Worm (Caenorhabditis elegans): ENCODE measurements around the gene C18A11.2.

Gene C18A11.2

DNA sequence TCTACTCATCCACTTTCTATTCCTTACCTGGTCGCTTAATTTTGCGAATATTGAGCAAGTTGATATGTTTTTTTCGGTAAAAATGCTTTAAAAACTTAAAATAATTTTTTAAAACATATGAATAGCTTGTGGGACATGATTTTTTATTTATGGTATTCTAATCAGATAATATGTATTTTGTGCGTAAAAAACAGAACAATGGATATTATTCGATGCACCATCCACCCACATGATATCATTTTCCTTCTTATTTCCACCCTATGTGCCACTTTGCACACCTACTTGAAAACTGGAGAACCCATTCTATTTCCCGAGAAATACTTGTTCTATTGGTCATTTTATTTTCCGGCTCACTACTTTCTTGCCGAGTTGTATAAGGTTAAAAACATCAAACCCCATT is at the start of gene C18A11.2:
Gene C18A11.2, plus strand, starts transcription at position 301 of the 400 bp plus-strand sequence.
- TF ChIP-seq mdt-29 (GFP tag; IDR thresholded peaks at IDR 0.05) (no peak), dve-1 (tag; optimal IDR thresholded peaks at IDR 0.05; ENCODE audit: insufficient read depth) (no peak), tra-1 (GFP tag; IDR thresholded peaks at IDR 0.05) (no peak), cey-2 (tag; optimal IDR thresholded peaks at IDR 0.05; ENCODE audit: borderline replicate concordance, insufficient read depth) (no peak), mdl-1 (tag; optimal IDR thresholded peaks at IDR 0.05) (no peak), ztf-11 (tag; optimal IDR thresholded peaks at IDR 0.05) (no peak), lin-1 (GFP tag; IDR thresholded peaks at IDR 0.05) (no peak), ctbp-1 (GFP tag; IDR thresholded peaks at IDR 0.05) (no peak), sdz-12 (GFP tag; optimal IDR thresholded peaks at IDR 0.05) (no peak), nhr-28 (tag; optimal IDR thresholded peaks at IDR 0.05) (no peak), ceh-28 (tag; optimal IDR thresholded peaks at IDR 0.05) (no peak), nhr-6 (tag; optimal IDR thresholded peaks at IDR 0.05) (no peak), Y75B8A.6 (GFP tag; IDR thresholded peaks at IDR 0.05) (no peak)

DNA sequence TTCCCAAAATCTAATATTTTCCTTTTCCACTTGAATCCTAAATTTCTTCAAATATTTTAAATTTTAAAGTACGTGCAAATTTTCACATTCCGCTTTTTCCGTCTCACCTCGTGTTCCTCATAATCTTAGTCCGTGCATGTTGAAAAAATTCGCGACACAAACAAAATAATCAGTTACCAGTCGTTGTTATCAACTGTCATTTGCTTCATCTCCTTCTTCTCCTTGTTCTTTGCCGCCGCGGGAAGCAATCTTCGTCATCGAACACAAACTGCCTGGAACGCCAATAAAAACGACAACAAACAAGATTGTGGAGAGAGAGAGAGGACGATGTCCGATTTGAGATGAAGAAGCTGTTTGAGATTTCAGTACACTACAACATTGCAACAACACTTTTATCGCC is 49.6 kb upstream of the C18A11.2 start, which contains the start of gene C34D10.5:
Gene C34D10.5, plus strand, starts transcription at position 269 of the 400 bp plus-strand sequence.
- TF ChIP-seq ama-1 (optimal IDR thresholded peaks at IDR 0.05), result peak; percentile 17
- TF ChIP-seq pqm-1 (tag; optimal IDR thresholded peaks at IDR 0.05), result peak; percentile 6
- TF ChIP-seq mdt-29 (GFP tag; IDR thresholded peaks at IDR 0.05), result no peak
- no peak for TF ChIP-seq daf-16 (GFP tag; optimal IDR thresholded peaks at IDR 0.05)
- TF ChIP-seq daf-16 (tag; optimal IDR thresholded peaks at IDR 0.05), result peak; percentile 68
- no peak for TF ChIP-seq lin-1 (GFP tag; IDR thresholded peaks at IDR 0.05)
- peak; percentile 55 for TF ChIP-seq nhr-28 (tag; optimal IDR thresholded peaks at IDR 0.05)
- TF ChIP-seq lin-39 (tag; optimal IDR thresholded peaks at IDR 0.05), result no peak
- no peak for TF ChIP-seq lir-3 (tag; optimal IDR thresholded peaks at IDR 0.05)
- TF ChIP-seq hlh-11 (tag; optimal IDR thresholded peaks at IDR 0.05), result peak; percentile 53
- TF ChIP-seq mdl-1 (tag; optimal IDR thresholded peaks at IDR 0.05), result peak in 1 of 2 experiments; percentile 21
- peak; percentile 19 for TF ChIP-seq dve-1 (tag; optimal IDR thresholded peaks at IDR 0.05; ENCODE audit: insufficient read depth)
- TF ChIP-seq spr-3 (GFP tag; optimal IDR thresholded peaks at IDR 0.05), result no peak
- peak; percentile 33 for TF ChIP-seq mxl-3 (GFP tag; optimal IDR thresholded peaks at IDR 0.05)
- peak in 1 of 2 experiments; percentile 16 for TF ChIP-seq lsy-2 (tag; optimal IDR thresholded peaks at IDR 0.05)
- TF ChIP-seq hif-1 (tag; optimal IDR thresholded peaks at IDR 0.05), result peak; percentile 67 to 96
- TF ChIP-seq unc-62 (GFP tag; optimal IDR thresholded peaks at IDR 0.05 in 1 of 2), result peak in 1 of 2 experiments; percentile 69
- TF ChIP-seq unc-62 (tag; optimal IDR thresholded peaks at IDR 0.05), result no peak
- peak; percentile 39 for TF ChIP-seq ceh-28 (tag; optimal IDR thresholded peaks at IDR 0.05)
- peak; percentile 56 for TF ChIP-seq nhr-77 (tag; optimal IDR thresholded peaks at IDR 0.05)
- no peak for TF ChIP-seq nhr-237 (tag; optimal IDR thresholded peaks at IDR 0.05)
- 0 out of 2 replicates have a peak, but pooled peaks have one; percentile 6 for TF ChIP-seq dmd-6 (GFP tag; IDR thresholded peaks at IDR 0.05)
- TF ChIP-seq vab-7 (GFP tag; IDR thresholded peaks at IDR 0.05), result no peak

- TF ChIP-seq dve-1 (tag; optimal IDR thresholded peaks at IDR 0.05; ENCODE audit: insufficient read depth) (peak; percentile 31), aha-1 (tag) (peak; percentile 63), rbr-2 (tag; optimal IDR thresholded peaks at IDR 0.05) (no peak), php-3 (GFP tag; IDR thresholded peaks at IDR 0.05) (no peak), lsy-2 (tag; optimal IDR thresholded peaks at IDR 0.05) (peak in 1 of 2 experiments; percentile 10), nhr-6 (tag; optimal IDR thresholded peaks at IDR 0.05) (peak; percentile 10), nhr-28 (tag; optimal IDR thresholded peaks at IDR 0.05) (peak; percentile 23), attf-4 (tag; optimal IDR thresholded peaks at IDR 0.05) (no peak), pha-4 (GFP tag; IDR thresholded peaks at IDR 0.05) (0 out of 2 replicates have a peak, but pooled peaks have one; percentile 6), pha-4 (tag; optimal IDR thresholded peaks at IDR 0.05) (peak; percentile 10), saeg-2 (GFP tag; IDR thresholded peaks at IDR 0.05) (no peak), fkh-10 (GFP tag; optimal IDR thresholded peaks at IDR 0.05) (no peak), set-16 (GFP tag; IDR thresholded peaks at IDR 0.05) (no peak), ceh-82 (tag; optimal IDR thresholded peaks at IDR 0.05) (no peak), nhr-11 (tag; optimal IDR thresholded peaks at IDR 0.05) (no peak), gei-8 (GFP tag; optimal IDR thresholded peaks at IDR 0.05) (no peak), T20F7.1 (GFP tag; optimal IDR thresholded peaks at IDR 0.05) (no peak), arid-1 (GFP tag; conservative IDR thresholded peaks at IDR 0.05) (no peak), D1046.2 (GFP tag; IDR thresholded peaks at IDR 0.05) (peak; percentile 22; the same call in 1 of the 2 replicates), nhr-237 (tag; optimal IDR thresholded peaks at IDR 0.05) (no peak), madf-9 (GFP tag; conservative IDR thresholded peaks at IDR 0.05) (no peak), zip-11 (GFP tag; IDR thresholded peaks at IDR 0.05) (no peak), spr-3 (GFP tag; optimal IDR thresholded peaks at IDR 0.05) (no peak), nhr-102 (tag; optimal IDR thresholded peaks at IDR 0.05) (no peak), jun-1 (tag; optimal IDR thresholded peaks at IDR 0.05) (no peak)
These were observed 48.9 kb upstream of the C18A11.2 start for ce11 chrX:8018441-8018840.
